Worm (Caenorhabditis elegans) whole organism, L4 larva: ENCODE results near the gene twk-40.

ENCODE experiments used
- T20F7.1 ChIP-seq: fragments of 200-800 bp; sonication (Bioruptor generic); optimal IDR thresholded peaks from 2 replicates; lab custom pipeline; 2018; ENCODE audit warnings: mild to moderate bottlenecking, missing genetic modification characterization, missing compliant biosample characterization
- Y5F2A.4 ChIP-seq: fragments of 200-800 bp; sonication (Bioruptor generic); optimal IDR thresholded peaks from 2 replicates; lab custom pipeline; 2018; ENCODE audit warnings: mild to moderate bottlenecking, missing genetic modification characterization, missing compliant biosample characterization
- ceh-44 ChIP-seq: fragments of 200-800 bp; sonication (Bioruptor generic); IDR thresholded peaks from 2 replicates; pipeline ENCODE4 v1.3.6; 2022; ENCODE audit warnings: missing genetic modification reagents, missing genetic modification characterization, missing compliant biosample characterization
- ctbp-1 ChIP-seq: fragments of 200-800 bp; sonication (Bioruptor generic); IDR thresholded peaks from 2 replicates; pipeline ENCODE4 v1.3.6; 2022; ENCODE audit warnings: missing genetic modification reagents, missing genetic modification characterization, missing compliant biosample characterization
- hlh-11 ChIP-seq: fragments of 200-800 bp; sonication (Bioruptor generic); optimal IDR thresholded peaks from 2 replicates; lab custom pipeline; 2018; ENCODE audit warnings: mild to moderate bottlenecking, missing genetic modification characterization, missing compliant biosample characterization
- lin-13 ChIP-seq: fragments of 150-350 bp; optimal IDR thresholded peaks from 2 replicates; lab custom pipeline; 2014; ENCODE audit warnings: missing biosample characterization, missing genetic modification reagents, missing genetic modification characterization
- lir-3 ChIP-seq: sonication (generic microtip); optimal IDR thresholded peaks from 2 replicates; lab custom pipeline; 2016; ENCODE audit warnings: mild to moderate bottlenecking, missing genetic modification characterization, missing compliant biosample characterization
- mdl-1 ChIP-seq, 2 experiments: fragments of 150-350 bp in 1 of 2; sonication (generic microtip) in 1 of 2; optimal IDR thresholded peaks; 2 replicates each; lab custom pipeline; 2014 to 2017; ENCODE audit warnings: missing biosample characterization in 2 of 2, missing genetic modification characterization in 2 of 2
- nhr-10 ChIP-seq: fragments of 150-350 bp; optimal IDR thresholded peaks from 2 replicates; lab custom pipeline; 2014; ENCODE audit warnings: missing biosample characterization, missing genetic modification characterization
- nhr-28 ChIP-seq: fragments of 150-350 bp; optimal IDR thresholded peaks from 2 replicates; lab custom pipeline; 2014; ENCODE audit warnings: missing biosample characterization, missing genetic modification characterization
- nhr-77 ChIP-seq: fragments of 150-350 bp; optimal IDR thresholded peaks from 2 replicates; lab custom pipeline; 2014; ENCODE audit warnings: missing biosample characterization, missing genetic modification characterization
- pqm-1 ChIP-seq: sonication (generic microtip); optimal IDR thresholded peaks from 2 replicates; lab custom pipeline; 2017; ENCODE audit warnings: missing biosample characterization, missing genetic modification characterization
- skn-1 ChIP-seq: fragments of 150-350 bp; optimal IDR thresholded peaks from 2 replicates; lab custom pipeline; 2014; ENCODE audit warnings: missing biosample characterization, missing genetic modification characterization
- snpc-4 ChIP-seq: fragments of 150-350 bp; optimal IDR thresholded peaks from 2 replicates; lab custom pipeline; 2014; ENCODE audit warnings: missing biosample characterization, missing genetic modification characterization

DNA sequence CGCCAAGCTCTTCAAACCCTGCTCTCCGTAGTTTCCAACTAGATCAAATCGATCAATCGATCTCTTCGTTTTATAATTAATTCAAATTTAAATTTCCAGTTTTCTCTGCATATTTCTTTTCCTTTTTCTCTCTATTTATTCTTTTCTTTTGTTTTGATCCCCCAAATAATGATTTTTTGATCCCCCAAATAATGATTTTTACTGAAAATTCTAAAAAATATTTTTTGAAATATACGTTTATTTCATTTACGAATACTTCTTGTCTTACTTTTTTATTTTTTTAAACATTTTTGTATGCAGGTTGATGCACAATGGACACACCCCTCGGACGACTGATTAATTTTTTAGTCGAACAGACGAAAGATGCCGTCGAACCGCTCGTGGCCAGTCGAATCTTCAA is 11.1 kb upstream of the twk-40 start, which contains the start of gene T28A8.4:
- TF ChIP-seq mdl-1 (tag; optimal IDR thresholded peaks at IDR 0.05; lab: Kevin White, UChicago) (no peak), lir-3 (tag; lab: Kevin White, UChicago) (no peak), T20F7.1 (GFP tag; lab: Kevin White, UChicago) (no peak), nhr-77 (no peak), ceh-44 (GFP tag; lab: Robert Waterston, UW) (no peak), lin-13 (no peak), snpc-4 (tag; lab: Kevin White, UChicago) (no peak), nhr-28 (tag; lab: Kevin White, UChicago) (no peak), hlh-11 (tag; lab: Kevin White, UChicago) (no peak), Y5F2A.4 (no peak), pqm-1 (tag; lab: Kevin White, UChicago) (no peak), skn-1 (tag; lab: Kevin White, UChicago) (no peak), nhr-10 (tag; lab: Kevin White, UChicago) (no peak), ctbp-1 (GFP tag; lab: Robert Waterston, UW) (no peak)
